Fruit fly (Drosophila melanogaster): Measurements from ENCODE around the gene CG42798.

Gene CG42798

DNA sequence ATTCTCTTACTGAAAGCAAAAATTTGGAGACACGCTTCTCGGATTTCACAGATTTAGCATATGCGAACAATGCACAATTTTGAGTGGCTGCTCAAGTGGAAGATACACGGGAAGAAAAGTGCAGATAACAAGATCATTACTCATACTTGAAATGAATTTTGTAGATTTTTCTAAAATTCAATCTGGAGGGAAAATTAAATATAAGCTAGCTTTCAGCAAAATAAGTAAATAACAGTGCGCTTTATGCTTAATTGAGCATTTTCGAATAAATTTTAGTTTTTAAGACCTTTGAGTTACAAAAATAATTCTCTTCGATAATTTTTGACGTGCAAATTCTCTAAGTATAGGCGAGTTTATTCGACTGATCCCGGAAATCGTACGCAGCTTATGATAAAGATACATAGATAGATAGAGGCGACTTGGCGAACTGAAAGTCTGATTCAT lies 5.8 kb upstream of the CG42798 start (continued):
- peak; percentile 72 for TF ChIP-seq esn (GFP tag; optimal IDR thresholded peaks at IDR 0.05)
- peak; percentile 84 for TF ChIP-seq topi (GFP tag; optimal IDR thresholded peaks at IDR 0.05)
- TF ChIP-seq Ets21C (GFP tag; optimal IDR thresholded peaks at IDR 0.05): peak; percentile 49
- peak; percentile 17 for TF ChIP-seq CG16779 (tag; optimal IDR thresholded peaks at IDR 0.05)
- peak; percentile 39 for TF ChIP-seq CG3032 (tag; optimal IDR thresholded peaks at IDR 0.05)
- peak; percentile 52 for TF ChIP-seq net (GFP tag; optimal IDR thresholded peaks at IDR 0.05)
- TF ChIP-seq Eip93F (GFP tag; optimal IDR thresholded peaks at IDR 0.05): no peak
- peak; percentile 73 for TF ChIP-seq CG11902 (GFP tag; optimal IDR thresholded peaks at IDR 0.05)
- peak; percentile 44 to 67 for TF ChIP-seq ss (GFP tag; optimal IDR thresholded peaks at IDR 0.05)
- TF ChIP-seq svp (GFP tag): peak; percentile 96
- TF ChIP-seq dac (GFP tag; optimal IDR thresholded peaks at IDR 0.05): peak; percentile 34
- TF ChIP-seq CG8632 (GFP tag; optimal IDR thresholded peaks at IDR 0.05): peak; percentile 29
- peak; percentile 31 for TF ChIP-seq CG4318 (GFP tag; optimal IDR thresholded peaks at IDR 0.05)
- TF ChIP-seq dsx (GFP tag; optimal IDR thresholded peaks at IDR 0.05; ENCODE audit: poor library complexity, severe bottlenecking): peak; percentile 69
- TF ChIP-seq Ets96B (tag; optimal IDR thresholded peaks at IDR 0.05): peak; percentile 75
- peak; percentile 70 for TF ChIP-seq Lpt (GFP tag; optimal IDR thresholded peaks at IDR 0.05)
- TF ChIP-seq CG6854 (GFP tag; optimal IDR thresholded peaks at IDR 0.05): peak; percentile 29
- no peak for TF ChIP-seq fd59A (GFP tag; optimal IDR thresholded peaks at IDR 0.05)
- TF ChIP-seq Hr39 (GFP tag; optimal IDR thresholded peaks at IDR 0.05): peak; percentile 50
- TF ChIP-seq Hr4 (GFP tag; optimal IDR thresholded peaks at IDR 0.05): peak; percentile 65
- peak; percentile 48 for TF ChIP-seq CG15336 (GFP tag; IDR thresholded peaks at IDR 0.05)
- peak; percentile 64 for TF ChIP-seq CG6792 (GFP tag; optimal IDR thresholded peaks at IDR 0.05)
- peak; percentile 57 for TF ChIP-seq Met (GFP tag; optimal IDR thresholded peaks at IDR 0.05)
- TF ChIP-seq Eip78C (GFP tag): peak; percentile 96
- TF ChIP-seq Sox14 (GFP tag; optimal IDR thresholded peaks at IDR 0.05): peak; percentile 39
- peak; percentile 77 for TF ChIP-seq Eip75B (GFP tag; optimal IDR thresholded peaks at IDR 0.05)
- no peak for TF ChIP-seq Hr38 (GFP tag; optimal IDR thresholded peaks at IDR 0.05)
- TF ChIP-seq pdm3 (GFP tag; optimal IDR thresholded peaks at IDR 0.05): peak; percentile 59
- TF ChIP-seq CG10631 (GFP tag; optimal IDR thresholded peaks at IDR 0.05): peak; percentile 63
- no peak for TF ChIP-seq CG8319 (GFP tag; optimal IDR thresholded peaks at IDR 0.05)

DNA sequence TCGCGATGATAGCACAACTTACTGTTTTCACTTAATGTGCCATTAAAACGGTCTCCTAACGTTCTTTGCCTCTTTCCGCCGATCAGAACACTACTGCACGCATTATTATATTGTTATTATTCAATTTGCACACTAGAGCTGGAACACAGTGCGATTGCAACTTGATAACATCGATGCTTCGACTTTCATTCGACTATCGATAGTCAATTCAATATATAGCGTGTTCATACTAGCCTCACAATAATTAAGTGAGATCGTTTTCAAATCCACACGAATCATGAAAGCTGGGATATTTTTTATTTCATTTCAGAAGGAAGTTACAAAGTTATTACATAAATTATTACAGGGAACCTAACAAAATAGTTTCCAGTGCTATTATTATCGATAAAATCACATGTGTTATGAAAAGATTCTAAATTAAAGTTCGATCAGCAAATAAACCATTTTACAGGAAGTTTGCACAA lies 5.2 kb upstream of the CG42798 start:
- TF ChIP-seq CG10631 (GFP tag; optimal IDR thresholded peaks at IDR 0.05) (peak; percentile 28), fd85E (GFP tag; optimal IDR thresholded peaks at IDR 0.05) (no peak), CG3919 (GFP tag; optimal IDR thresholded peaks at IDR 0.05) (no peak), svp (GFP tag) (no peak), achi (GFP tag; optimal IDR thresholded peaks at IDR 0.05) (peak; percentile 28), esn (GFP tag; optimal IDR thresholded peaks at IDR 0.05) (peak; percentile 44), Smox (GFP tag; optimal IDR thresholded peaks at IDR 0.05) (peak; percentile 57), CG8632 (GFP tag; optimal IDR thresholded peaks at IDR 0.05) (no peak), Ets21C (GFP tag; optimal IDR thresholded peaks at IDR 0.05) (peak; percentile 20), dsx (GFP tag; optimal IDR thresholded peaks at IDR 0.05; ENCODE audit: poor library complexity, severe bottlenecking) (no peak), acj6 (GFP tag; optimal IDR thresholded peaks at IDR 0.05) (peak; percentile 23), vri (GFP tag; optimal IDR thresholded peaks at IDR 0.05) (peak; percentile 92), fd59A (GFP tag; optimal IDR thresholded peaks at IDR 0.05) (no peak), Sox14 (GFP tag; optimal IDR thresholded peaks at IDR 0.05) (peak; percentile 54), lz (GFP tag; optimal IDR thresholded peaks at IDR 0.05) (peak; percentile 53), net (GFP tag; optimal IDR thresholded peaks at IDR 0.05) (no peak), CG11294 (GFP tag; IDR thresholded peaks at IDR 0.05) (no peak), Ets96B (tag; optimal IDR thresholded peaks at IDR 0.05) (no peak), CG1621 (tag; optimal IDR thresholded peaks at IDR 0.05) (no peak), Eip78C (GFP tag) (peak; percentile 50), Eip75B (GFP tag; optimal IDR thresholded peaks at IDR 0.05) (peak; percentile 22), CG7368 (GFP tag; optimal IDR thresholded peaks at IDR 0.05) (no peak), eg (GFP tag; IDR thresholded peaks at IDR 0.05) (peak; percentile 70), CG16779 (tag; optimal IDR thresholded peaks at IDR 0.05) (no peak), Eip93F (GFP tag; optimal IDR thresholded peaks at IDR 0.05) (no peak), cyc (GFP tag; optimal IDR thresholded peaks at IDR 0.05) (no peak), CG32006 (GFP tag; optimal IDR thresholded peaks at IDR 0.05) (peak; percentile 56), topi (GFP tag; optimal IDR thresholded peaks at IDR 0.05) (peak; percentile 10), spab (GFP tag; optimal IDR thresholded peaks at IDR 0.05) (no peak), Hr4 (GFP tag; optimal IDR thresholded peaks at IDR 0.05) (peak; percentile 74), Hr39 (GFP tag; optimal IDR thresholded peaks at IDR 0.05) (peak; percentile 51), pdm3 (GFP tag; optimal IDR thresholded peaks at IDR 0.05) (peak; percentile 60), fkh (GFP tag; optimal IDR thresholded peaks at IDR 0.05) (peak; percentile 67), Met (GFP tag; optimal IDR thresholded peaks at IDR 0.05) (peak; percentile 41), CG11762 (GFP tag; optimal IDR thresholded peaks at IDR 0.05; ENCODE audit: insufficient read depth) (no peak), CG4318 (GFP tag; optimal IDR thresholded peaks at IDR 0.05) (no peak), OdsH (GFP tag; optimal IDR thresholded peaks at IDR 0.05) (peak; percentile 45), CG15336 (GFP tag; IDR thresholded peaks at IDR 0.05) (peak; percentile 53), CG8319 (GFP tag; optimal IDR thresholded peaks at IDR 0.05) (no peak)
